In the genomic region with DNA sequence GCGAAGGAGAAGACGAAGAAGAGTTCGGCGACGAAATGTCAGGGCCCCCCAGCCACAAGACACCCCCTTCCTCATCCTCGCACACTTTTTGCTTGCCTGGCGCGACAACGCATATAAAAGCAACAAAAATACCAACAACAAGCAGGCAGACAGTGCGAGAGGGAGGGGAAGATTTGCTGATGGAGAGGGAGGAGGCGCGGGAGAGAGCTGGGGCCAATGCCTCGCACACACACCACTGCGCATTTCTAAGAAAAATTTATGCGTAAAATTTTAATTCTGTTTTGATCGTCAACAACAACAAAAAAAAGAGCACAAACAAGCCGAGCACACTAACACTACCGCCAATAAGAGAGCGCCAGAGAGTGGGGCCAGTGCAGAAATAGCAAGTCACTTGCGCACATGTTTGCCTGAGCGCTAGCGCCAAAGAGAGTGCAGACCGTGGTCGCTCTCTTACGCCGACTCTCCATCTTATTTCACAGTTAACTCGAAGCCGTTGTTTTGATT, we compare ENCODE assay signal across 7 fruit fly cellular contexts.
TF ChIP-seq lines count a peak whose summit lies in the region.

No protein-coding gene starts in this region.

- no peak for TF ChIP-seq CTCF in whole organism, embryonic (GFP tag; optimal IDR thresholded peaks at IDR 0.05; lab: Kevin White, UChicago)

TF ChIP-seq in Kc167, 6 proteins besides CTCF, POLR2A, EP300 and RAD21:
- TF ChIP-seq insv (optimal IDR thresholded peaks at IDR 0.05; lab: Kevin White, UChicago) (peak; percentile 83), h (optimal IDR thresholded peaks at IDR 0.05; lab: Kevin White, UChicago) (no peak)

TF ChIP-seq in whole organism, 6 proteins besides CTCF, POLR2A, EP300 and RAD21:
- TF ChIP-seq Dll (optimal IDR thresholded peaks at IDR 0.05; lab: Kevin White, UChicago), result peak; percentile 85
- no peak for TF ChIP-seq usp (GFP tag; optimal IDR thresholded peaks at IDR 0.05; lab: Kevin White, UChicago)
- peak; percentile 95 to 99 for TF ChIP-seq EcR (GFP tag; optimal IDR thresholded peaks at IDR 0.05; lab: Kevin White, UChicago)
TF ChIP-seq in whole organism: peak in this region for 2.

TF ChIP-seq in whole organism, adult, 20 proteins besides CTCF, POLR2A, EP300 and RAD21 (continues in another document):
- TF ChIP-seq CG7101 (tag; optimal IDR thresholded peaks at IDR 0.05; lab: Kevin White, UChicago), result no peak
- TF ChIP-seq CG7045 (GFP tag; optimal IDR thresholded peaks at IDR 0.05; lab: Kevin White, UChicago), result peak; percentile 55
- TF ChIP-seq Crg-1 (GFP tag; optimal IDR thresholded peaks at IDR 0.05; lab: Kevin White, UChicago), result peak; percentile 1
- TF ChIP-seq Mnt (GFP tag; optimal IDR thresholded peaks at IDR 0.05; lab: Kevin White, UChicago), result peak; percentile 81
- peak; percentile 11 for TF ChIP-seq Clk (GFP tag; optimal IDR thresholded peaks at IDR 0.05; lab: Kevin White, UChicago)
- peak; percentile 95 for TF ChIP-seq pad (GFP tag; optimal IDR thresholded peaks at IDR 0.05; lab: Kevin White, UChicago)
- TF ChIP-seq CG12768 (GFP tag; optimal IDR thresholded peaks at IDR 0.05; lab: Kevin White, UChicago), result peak; percentile 33
- no peak for TF ChIP-seq CG1620 (GFP tag; optimal IDR thresholded peaks at IDR 0.05; lab: Kevin White, UChicago)
- TF ChIP-seq kay (GFP tag; lab: Kevin White, UChicago; ENCODE audit: borderline replicate concordance), result no peak
- TF ChIP-seq CG11617 (GFP tag; optimal IDR thresholded peaks at IDR 0.05; lab: Kevin White, UChicago), result no peak
- peak; percentile 68 for TF ChIP-seq ovo (GFP tag; optimal IDR thresholded peaks at IDR 0.05; lab: Kevin White, UChicago)
- no peak for TF ChIP-seq CG33017 (tag; optimal IDR thresholded peaks at IDR 0.05; lab: Kevin White, UChicago)
- peak; percentile 100 for TF ChIP-seq cnc (optimal IDR thresholded peaks at IDR 0.05; lab: Kevin White, UChicago)
- peak; percentile 6 for TF ChIP-seq bab1 (GFP tag; optimal IDR thresholded peaks at IDR 0.05; lab: Kevin White, UChicago)
- peak; percentile 95 for TF ChIP-seq tj (GFP tag; optimal IDR thresholded peaks at IDR 0.05; lab: Kevin White, UChicago)
- no peak for TF ChIP-seq toe (GFP tag; optimal IDR thresholded peaks at IDR 0.05; lab: Kevin White, UChicago)

TF ChIP-seq in whole organism, embryonic, 481 proteins besides CTCF, POLR2A, EP300 and RAD21 (continues in another document):
- TF ChIP-seq CG6175 (GFP tag; IDR thresholded peaks at IDR 0.05; lab: Robert Waterston, UW) (peak; percentile 45; the same call in 1 of the 3 replicates), sr (GFP tag; IDR thresholded peaks at IDR 0.05; lab: Robert Waterston, UW) (0 out of 3 replicates have a peak, but pooled peaks have one; percentile 29), gfzf (GFP tag; optimal IDR thresholded peaks at IDR 0.05; lab: Kevin White, UChicago) (no peak), CG13287 (GFP tag; IDR thresholded peaks at IDR 0.05; lab: Robert Waterston, UW; ENCODE audit: partially characterized antibody) (peak; percentile 46; the same call in 1 of the 2 replicates), CG8924 (tag; optimal IDR thresholded peaks at IDR 0.05; lab: Kevin White, UChicago) (peak; percentile 44), stwl (tag; optimal IDR thresholded peaks at IDR 0.05; lab: Kevin White, UChicago) (no peak), Asciz (GFP tag; optimal IDR thresholded peaks at IDR 0.05; lab: Kevin White, UChicago) (no peak), CG11696 (GFP tag; IDR thresholded peaks at IDR 0.05; lab: Robert Waterston, UW) (peak; percentile 41; the same call in 1 of the 2 replicates), CG17359 (tag; optimal IDR thresholded peaks at IDR 0.05; lab: Kevin White, UChicago) (no peak), TFAM (GFP tag; optimal IDR thresholded peaks at IDR 0.05; lab: Kevin White, UChicago) (no peak), CG2116 (GFP tag; optimal IDR thresholded peaks at IDR 0.05; lab: Kevin White, UChicago) (peak; percentile 10), CkIIα-i1 (GFP tag; IDR thresholded peaks at IDR 0.05; lab: Robert Waterston, UW) (0 out of 2 replicates have a peak, but pooled peaks have one; percentile 18), CG32532 (GFP tag; IDR thresholded peaks at IDR 0.05; lab: Robert Waterston, UW) (peak; percentile 58), CG30431 (GFP tag; optimal IDR thresholded peaks at IDR 0.05; lab: Kevin White, UChicago) (no peak), CG2712 (tag; optimal IDR thresholded peaks at IDR 0.05; lab: Kevin White, UChicago) (no peak)

TF ChIP-seq in whole organism, prepupa, 60 proteins besides CTCF, POLR2A, EP300 and RAD21 (continues in another document):
- TF ChIP-seq Met (GFP tag; optimal IDR thresholded peaks at IDR 0.05; lab: Kevin White, UChicago), result peak; percentile 15
- TF ChIP-seq net (GFP tag; optimal IDR thresholded peaks at IDR 0.05; lab: Kevin White, UChicago), result peak; percentile 47
- peak; percentile 69 for TF ChIP-seq dac (GFP tag; optimal IDR thresholded peaks at IDR 0.05; lab: Kevin White, UChicago)
- peak; percentile 88 for TF ChIP-seq svp (GFP tag; lab: Kevin White, UChicago)
- peak; percentile 78 for TF ChIP-seq Gug (GFP tag; IDR thresholded peaks at IDR 0.05; lab: Robert Waterston, UW)
- TF ChIP-seq esn (GFP tag; optimal IDR thresholded peaks at IDR 0.05; lab: Kevin White, UChicago), result no peak
- TF ChIP-seq achi (GFP tag; optimal IDR thresholded peaks at IDR 0.05; lab: Kevin White, UChicago), result peak; percentile 33
- TF ChIP-seq CG1621 (tag; optimal IDR thresholded peaks at IDR 0.05; lab: Kevin White, UChicago), result peak; percentile 70
- no peak for TF ChIP-seq Hr4 (GFP tag; optimal IDR thresholded peaks at IDR 0.05; lab: Kevin White, UChicago)
- no peak for TF ChIP-seq CG31627 (GFP tag; optimal IDR thresholded peaks at IDR 0.05; lab: Kevin White, UChicago)
- no peak for TF ChIP-seq acj6 (GFP tag; optimal IDR thresholded peaks at IDR 0.05; lab: Kevin White, UChicago)
- peak; percentile 76 for TF ChIP-seq CG6854 (GFP tag; optimal IDR thresholded peaks at IDR 0.05; lab: Kevin White, UChicago)
- no peak for TF ChIP-seq Ets21C (GFP tag; optimal IDR thresholded peaks at IDR 0.05; lab: Kevin White, UChicago)
- TF ChIP-seq Blimp-1 (GFP tag; optimal IDR thresholded peaks at IDR 0.05; lab: Kevin White, UChicago), result peak; percentile 9
- TF ChIP-seq Hr39 (GFP tag; optimal IDR thresholded peaks at IDR 0.05; lab: Kevin White, UChicago), result no peak
- no peak for TF ChIP-seq CG11902 (GFP tag; optimal IDR thresholded peaks at IDR 0.05; lab: Kevin White, UChicago)
- TF ChIP-seq Sox15 (GFP tag; optimal IDR thresholded peaks at IDR 0.05; lab: Kevin White, UChicago), result no peak

TF ChIP-seq in whole organism, pupa, 21 proteins besides CTCF, POLR2A, EP300 and RAD21 (continues in another document):
- TF ChIP-seq CG14655 (GFP tag; optimal IDR thresholded peaks at IDR 0.05; lab: Kevin White, UChicago) (peak; percentile 73), CG17806 (tag; optimal IDR thresholded peaks at IDR 0.05; lab: Kevin White, UChicago) (peak; percentile 11), CG4496 (GFP tag; IDR thresholded peaks at IDR 0.05; lab: Robert Waterston, UW) (peak; percentile 76), Pif1A (GFP tag; optimal IDR thresholded peaks at IDR 0.05; lab: Kevin White, UChicago) (peak; percentile 60), fd96Ca (GFP tag; IDR thresholded peaks at IDR 0.05; lab: Robert Waterston, UW) (peak; percentile 88; the same call in 2 of the 3 replicates), rn (GFP tag; IDR thresholded peaks at IDR 0.05; lab: Robert Waterston, UW) (peak; percentile 85), D1 (tag; optimal IDR thresholded peaks at IDR 0.05; lab: Kevin White, UChicago) (peak; percentile 57), gl (tag; optimal IDR thresholded peaks at IDR 0.05; lab: Kevin White, UChicago) (peak; percentile 77), CG9948 (tag; optimal IDR thresholded peaks at IDR 0.05; lab: Kevin White, UChicago) (peak; percentile 40), CG32121 (GFP tag; IDR thresholded peaks at IDR 0.05; lab: Robert Waterston, UW) (peak; percentile 92), CG10348 (GFP tag; IDR thresholded peaks at IDR 0.05; lab: Robert Waterston, UW) (peak; percentile 43; the same call in 1 of the 2 replicates), Ets98B (GFP tag; IDR thresholded peaks at IDR 0.05; lab: Robert Waterston, UW) (peak; percentile 87), EcR (GFP tag; optimal IDR thresholded peaks at IDR 0.05; lab: Kevin White, UChicago) (peak; percentile 99), CG34367 (tag; optimal IDR thresholded peaks at IDR 0.05; lab: Kevin White, UChicago) (peak; percentile 8), CG13204 (GFP tag; optimal IDR thresholded peaks at IDR 0.05; lab: Kevin White, UChicago) (peak; percentile 93), CG12605 (GFP tag; IDR thresholded peaks at IDR 0.05; lab: Robert Waterston, UW) (peak; percentile 59; the same call in 1 of the 2 replicates), CG15710 (tag; optimal IDR thresholded peaks at IDR 0.05; lab: Kevin White, UChicago) (peak; percentile 58)

TF ChIP-seq in whole organism, wandering third instar larva, 38 proteins besides CTCF, POLR2A, EP300 and RAD21 (continues in another document):
- TF ChIP-seq Dif (GFP tag; optimal IDR thresholded peaks at IDR 0.05; lab: Kevin White, UChicago; ENCODE audit: partially characterized antibody) (peak; percentile 92), Mio (GFP tag; optimal IDR thresholded peaks at IDR 0.05; lab: Kevin White, UChicago) (no peak), woc (GFP tag; optimal IDR thresholded peaks at IDR 0.05; lab: Kevin White, UChicago) (peak; percentile 42), Jra (GFP tag; optimal IDR thresholded peaks at IDR 0.05; lab: Kevin White, UChicago) (peak; percentile 78), N (GFP tag; optimal IDR thresholded peaks at IDR 0.05; lab: Kevin White, UChicago) (peak; percentile 34), Rel (GFP tag; optimal IDR thresholded peaks at IDR 0.05; lab: Kevin White, UChicago) (peak; percentile 38), Rel (tag; optimal IDR thresholded peaks at IDR 0.05; lab: Kevin White, UChicago) (peak; percentile 92), Hnf4 (GFP tag; optimal IDR thresholded peaks at IDR 0.05; lab: Kevin White, UChicago) (peak; percentile 68), jim (GFP tag; optimal IDR thresholded peaks at IDR 0.05; lab: Kevin White, UChicago) (peak; percentile 100), fru (GFP tag; optimal IDR thresholded peaks at IDR 0.05; lab: Kevin White, UChicago) (peak; percentile 36), ey (GFP tag; optimal IDR thresholded peaks at IDR 0.05; lab: Kevin White, UChicago) (no peak), sage (GFP tag; optimal IDR thresholded peaks at IDR 0.05; lab: Kevin White, UChicago) (no peak), h (GFP tag; optimal IDR thresholded peaks at IDR 0.05; lab: Kevin White, UChicago) (peak; percentile 81), pan (optimal IDR thresholded peaks at IDR 0.05; lab: Kevin White, UChicago) (no peak), CG9705 (GFP tag; optimal IDR thresholded peaks at IDR 0.05; lab: Kevin White, UChicago) (peak; percentile 36), dl (GFP tag; optimal IDR thresholded peaks at IDR 0.05; lab: Kevin White, UChicago; ENCODE audit: insufficient read depth in 1 of 2, partially characterized antibody in 2 of 2) (peak; percentile 82 to 89), psq (GFP tag; optimal IDR thresholded peaks at IDR 0.05; lab: Kevin White, UChicago) (peak; percentile 94), usp (GFP tag; optimal IDR thresholded peaks at IDR 0.05; lab: Kevin White, UChicago) (no peak), dmrt93B (GFP tag; optimal IDR thresholded peaks at IDR 0.05; lab: Kevin White, UChicago) (peak; percentile 16), Sp1 (GFP tag; optimal IDR thresholded peaks at IDR 0.05; lab: Kevin White, UChicago) (peak; percentile 53)
